Fruit fly (Drosophila melanogaster) whole organism, embryonic: Measurements from ENCODE around the gene CG13384.

Source experiments
- Bteb2 ChIP-seq: fragments of 200-800 bp; sonication (Bioruptor generic); optimal IDR thresholded peaks from 2 replicates; lab custom pipeline; 2016; ENCODE audit warnings: missing biosample characterization, missing genetic modification characterization
- CG10431 ChIP-seq: fragments of 200-800 bp; sonication (Bioruptor generic); optimal IDR thresholded peaks from 3 replicates; lab custom pipeline; 2018; ENCODE audit warnings: missing biosample characterization, mild to moderate bottlenecking, missing genetic modification characterization
- CG11247 ChIP-seq: fragments of 200-800 bp; sonication (Bioruptor generic); IDR thresholded peaks from 2 replicates; pipeline ENCODE4 v1.3.6; 2022; ENCODE audit warnings: missing biosample characterization, missing genetic modification characterization
- CG11723 ChIP-seq: fragments of 200-800 bp; sonication (Bioruptor generic); optimal IDR thresholded peaks from 2 replicates; lab custom pipeline; 2017; ENCODE audit warnings: missing biosample characterization, mild to moderate bottlenecking, missing genetic modification characterization
- CG12219 ChIP-seq: fragments of 200-800 bp; sonication (Bioruptor generic); optimal IDR thresholded peaks from 3 replicates; lab custom pipeline; 2018; ENCODE audit warnings: missing biosample characterization, mild to moderate bottlenecking, missing genetic modification characterization
- CG14710 ChIP-seq: fragments of 200-800 bp; sonication (Bioruptor generic); optimal IDR thresholded peaks from 3 replicates; lab custom pipeline; 2019; ENCODE audit warnings: missing biosample characterization, mild to moderate bottlenecking, missing genetic modification characterization, moderate library complexity
- CG16779 ChIP-seq: fragments of 200-800 bp; sonication (Bioruptor generic); IDR thresholded peaks from 2 replicates; pipeline ENCODE4 v1.3.6; 2022; ENCODE audit warnings: missing biosample characterization, missing genetic modification characterization
- CG17385 ChIP-seq: fragments of 200-800 bp; sonication (Bioruptor generic); optimal IDR thresholded peaks from 3 replicates; lab custom pipeline; 2018; ENCODE audit warnings: missing biosample characterization, mild to moderate bottlenecking, missing genetic modification characterization
- CG17912 ChIP-seq: fragments of 200-800 bp; sonication (Bioruptor generic); optimal IDR thresholded peaks from 2 replicates; lab custom pipeline; 2018; ENCODE audit warnings: missing biosample characterization, mild to moderate bottlenecking, missing genetic modification characterization
- CG2712 ChIP-seq: fragments of 200-800 bp; optimal IDR thresholded peaks from 3 replicates; lab custom pipeline; 2019; ENCODE audit warnings: missing biosample characterization, mild to moderate bottlenecking, missing genetic modification characterization, moderate library complexity
- CG30431 ChIP-seq: fragments of 200-800 bp; sonication (Bioruptor generic); optimal IDR thresholded peaks from 2 replicates; lab custom pipeline; 2017; ENCODE audit warnings: missing biosample characterization, missing genetic modification characterization
- CG32767 ChIP-seq: fragments of 200-800 bp; sonication (Bioruptor generic); IDR thresholded peaks from 2 replicates; pipeline ENCODE4 v1.3.6; 2022; ENCODE audit warnings: missing biosample characterization, missing genetic modification characterization
- CG32772 ChIP-seq: fragments of 200-800 bp; sonication (Bioruptor generic); IDR thresholded peaks from 2 replicates; pipeline ENCODE4 v1.3.6; 2022; ENCODE audit warnings: missing biosample characterization, missing genetic modification characterization
- CG6272 ChIP-seq: fragments of 200-800 bp; sonication (Bioruptor generic); IDR thresholded peaks from 2 replicates; pipeline ENCODE4 v1.3.6; 2022; ENCODE audit warnings: missing biosample characterization, missing genetic modification characterization
- CG6791 ChIP-seq: fragments of 200-800 bp; sonication (Bioruptor generic); IDR thresholded peaks from 3 replicates; pipeline ENCODE4 v1.3.6; 2022; ENCODE audit warnings: missing biosample characterization, missing genetic modification characterization; ENCODE audit not compliant: partially characterized antibody
- CG8089 ChIP-seq: fragments of 200-800 bp; sonication (Bioruptor generic); optimal IDR thresholded peaks from 3 replicates; lab custom pipeline; 2016; ENCODE audit warnings: missing biosample characterization, missing genetic modification characterization
- CG9609 ChIP-seq: fragments of 200-800 bp; sonication (Bioruptor generic); optimal IDR thresholded peaks from 3 replicates; lab custom pipeline; 2016; ENCODE audit warnings: missing biosample characterization, missing genetic modification characterization
- CoRest ChIP-seq: fragments of 200-800 bp; sonication (Bioruptor generic); optimal IDR thresholded peaks from 3 replicates; lab custom pipeline; 2018; ENCODE audit warnings: missing biosample characterization, mild to moderate bottlenecking, missing genetic modification characterization, moderate library complexity
- CrebB ChIP-seq: fragments of 200-800 bp; sonication (Bioruptor generic); optimal IDR thresholded peaks from 3 replicates; lab custom pipeline; 2018; ENCODE audit warnings: missing biosample characterization, mild to moderate bottlenecking, missing genetic modification characterization
- D19A ChIP-seq: fragments of 200-800 bp; optimal IDR thresholded peaks from 3 replicates; lab custom pipeline; 2019; ENCODE audit warnings: missing biosample characterization, mild to moderate bottlenecking, missing genetic modification characterization, moderate library complexity
- Deaf1 ChIP-seq: fragments of 200-800 bp; optimal IDR thresholded peaks from 3 replicates; lab custom pipeline; 2019; ENCODE audit warnings: missing biosample characterization, mild to moderate bottlenecking, missing genetic modification characterization, moderate library complexity
- Dip2 ChIP-seq: fragments of 200-800 bp; sonication (Bioruptor generic); IDR thresholded peaks from 2 replicates; pipeline ENCODE4 v1.3.6; 2022; ENCODE audit warnings: missing biosample characterization, missing genetic modification characterization
- Dip3 ChIP-seq: fragments of 200-800 bp; sonication (Bioruptor generic); optimal IDR thresholded peaks from 3 replicates; lab custom pipeline; 2016; ENCODE audit warnings: missing biosample characterization, missing genetic modification characterization
- Dp ChIP-seq: fragments of 200-800 bp; sonication (Bioruptor generic); optimal IDR thresholded peaks from 2 replicates; lab custom pipeline; 2018; ENCODE audit warnings: missing biosample characterization, mild to moderate bottlenecking, missing genetic modification characterization, moderate library complexity
- Elba2 ChIP-seq: fragments of 200-800 bp; sonication (Bioruptor generic); optimal IDR thresholded peaks from 3 replicates; lab custom pipeline; 2016; ENCODE audit warnings: missing biosample characterization, missing genetic modification characterization
- Ets65A ChIP-seq: fragments of 200-800 bp; sonication (Bioruptor generic); peaks from one replicate; lab custom pipeline; 2016; ENCODE audit warnings: missing biosample characterization, missing genetic modification characterization
- HHEX ChIP-seq: fragments of 200-800 bp; sonication (Bioruptor generic); optimal IDR thresholded peaks from 3 replicates; lab custom pipeline; 2017; ENCODE audit warnings: missing biosample characterization, mild to moderate bottlenecking, missing genetic modification characterization, missing genetic modification reagents
- Hey ChIP-seq: fragments of 200-800 bp; sonication (Bioruptor generic); optimal IDR thresholded peaks from 3 replicates; lab custom pipeline; 2018; ENCODE audit warnings: missing biosample characterization, mild to moderate bottlenecking, missing genetic modification characterization
- Hr3 ChIP-seq: fragments of 200-800 bp; sonication (Bioruptor generic); optimal IDR thresholded peaks from 3 replicates; lab custom pipeline; 2016; ENCODE audit warnings: missing biosample characterization, missing genetic modification characterization
- Hr51 ChIP-seq, 2 experiments: fragments of 200-800 bp; sonication (Bioruptor generic); optimal IDR thresholded peaks; 2 replicates in 1 of 2; 3 replicates in 1 of 2; lab custom pipeline; 2016 to 2018; ENCODE audit warnings: missing biosample characterization in 2 of 2, missing genetic modification characterization in 2 of 2, mild to moderate bottlenecking in 1 of 2, moderate library complexity in 1 of 2
- Hr78 ChIP-seq, 2 experiments: fragments of 200-800 bp in 1 of 2; fragments of >200 bp in 1 of 2; sonication (Bioruptor generic) in 1 of 2; optimal IDR thresholded peaks; 2 replicates each; lab custom pipeline; 2017 to 2019; ENCODE audit warnings: missing biosample characterization in 2 of 2, missing genetic modification characterization in 2 of 2, mild to moderate bottlenecking in 1 of 2, moderate library complexity in 1 of 2
- YL-1 ChIP-seq: fragments of 200-800 bp; sonication (Bioruptor generic); optimal IDR thresholded peaks from 3 replicates; lab custom pipeline; 2017; ENCODE audit warnings: missing biosample characterization, mild to moderate bottlenecking, missing genetic modification characterization
- abd-A ChIP-seq: fragments of 200-800 bp; sonication (Bioruptor generic); optimal IDR thresholded peaks from 3 replicates; lab custom pipeline; 2019; ENCODE audit warnings: missing biosample characterization, mild to moderate bottlenecking, missing genetic modification characterization, moderate library complexity
- ac ChIP-seq: fragments of 200-800 bp; sonication (Bioruptor generic); optimal IDR thresholded peaks from 3 replicates; lab custom pipeline; 2017; ENCODE audit warnings: missing biosample characterization, mild to moderate bottlenecking, missing genetic modification characterization
- ap ChIP-seq: fragments of 200-800 bp; sonication (Bioruptor generic); IDR thresholded peaks from 2 replicates; pipeline ENCODE4 v1.3.6; 2022; ENCODE audit warnings: missing biosample characterization, missing genetic modification characterization
- bcd ChIP-seq: fragments of 200-800 bp; sonication (Bioruptor generic); optimal IDR thresholded peaks from 2 replicates; lab custom pipeline; 2017; ENCODE audit warnings: missing biosample characterization, mild to moderate bottlenecking, missing genetic modification characterization
- disco-r ChIP-seq: fragments of 200-800 bp; sonication (Bioruptor generic); optimal IDR thresholded peaks from 2 replicates; lab custom pipeline; 2016; ENCODE audit warnings: missing biosample characterization, missing genetic modification characterization
- dysf ChIP-seq: fragments of 200-800 bp; sonication (Bioruptor generic); IDR thresholded peaks from 3 replicates; pipeline ENCODE4 v1.3.6; 2022; ENCODE audit warnings: missing biosample characterization, missing genetic modification characterization
- ind ChIP-seq: fragments of 200-800 bp; sonication (Bioruptor generic); optimal IDR thresholded peaks from 3 replicates; lab custom pipeline; 2016; ENCODE audit warnings: missing biosample characterization, missing genetic modification characterization
- jumu ChIP-seq: fragments of 200-800 bp; sonication (Bioruptor generic); optimal IDR thresholded peaks from 3 replicates; lab custom pipeline; 2016; ENCODE audit warnings: missing biosample characterization, missing genetic modification characterization
- kah ChIP-seq: fragments of 200-800 bp; sonication (Bioruptor generic); optimal IDR thresholded peaks from 2 replicates; lab custom pipeline; 2018; ENCODE audit warnings: missing biosample characterization, mild to moderate bottlenecking, missing genetic modification characterization
- lab ChIP-seq: fragments of 200-800 bp; sonication (Bioruptor generic); optimal IDR thresholded peaks from 3 replicates; lab custom pipeline; 2017; ENCODE audit warnings: missing biosample characterization, missing genetic modification characterization, mild to moderate bottlenecking, moderate library complexity, missing genetic modification reagents
- nom ChIP-seq: fragments of 200-800 bp; sonication (Bioruptor generic); optimal IDR thresholded peaks from 2 replicates; lab custom pipeline; 2017; ENCODE audit warnings: missing biosample characterization, missing genetic modification characterization, mild to moderate bottlenecking, moderate library complexity, missing genetic modification reagents
- otp ChIP-seq: fragments of 200-800 bp; sonication (Bioruptor generic); IDR thresholded peaks from 3 replicates; pipeline ENCODE4, ENCODE4 v1.3.6; 2022; ENCODE audit warnings: missing biosample characterization, missing genetic modification characterization
- pb ChIP-seq: fragments of 200-800 bp; sonication (Bioruptor generic); optimal IDR thresholded peaks from 3 replicates; lab custom pipeline; 2016; ENCODE audit warnings: missing biosample characterization, missing genetic modification characterization
- pfk ChIP-seq: fragments of 200-800 bp; sonication (Bioruptor generic); optimal IDR thresholded peaks from 2 replicates; lab custom pipeline; 2018; ENCODE audit warnings: missing biosample characterization, mild to moderate bottlenecking, missing genetic modification characterization, moderate library complexity
- schlank ChIP-seq: fragments of 200-800 bp; sonication (Bioruptor generic); optimal IDR thresholded peaks from 2 replicates; lab custom pipeline; 2018; ENCODE audit warnings: missing biosample characterization, mild to moderate bottlenecking, missing genetic modification characterization
- shn ChIP-seq: fragments of 200-800 bp; sonication (Bioruptor generic); optimal IDR thresholded peaks from 3 replicates; lab custom pipeline; 2016; ENCODE audit warnings: missing biosample characterization, missing genetic modification characterization
- sob ChIP-seq: fragments of 200-800 bp; sonication (Bioruptor generic); IDR thresholded peaks from 2 replicates; pipeline ENCODE4 v1.3.6; 2022; ENCODE audit warnings: missing biosample characterization, missing genetic modification characterization
- stc ChIP-seq: fragments of 200-800 bp; sonication (Bioruptor generic); IDR thresholded peaks from 2 replicates; pipeline ENCODE4 v1.3.6; 2022; ENCODE audit warnings: missing biosample characterization, missing genetic modification characterization
- tna ChIP-seq: fragments of 200-800 bp; sonication (Bioruptor generic); IDR thresholded peaks from 2 replicates; pipeline ENCODE4 v1.3.6; 2022; ENCODE audit warnings: missing biosample characterization, missing genetic modification characterization; ENCODE audit not compliant: partially characterized antibody

The CG13384 gene

DNA sequence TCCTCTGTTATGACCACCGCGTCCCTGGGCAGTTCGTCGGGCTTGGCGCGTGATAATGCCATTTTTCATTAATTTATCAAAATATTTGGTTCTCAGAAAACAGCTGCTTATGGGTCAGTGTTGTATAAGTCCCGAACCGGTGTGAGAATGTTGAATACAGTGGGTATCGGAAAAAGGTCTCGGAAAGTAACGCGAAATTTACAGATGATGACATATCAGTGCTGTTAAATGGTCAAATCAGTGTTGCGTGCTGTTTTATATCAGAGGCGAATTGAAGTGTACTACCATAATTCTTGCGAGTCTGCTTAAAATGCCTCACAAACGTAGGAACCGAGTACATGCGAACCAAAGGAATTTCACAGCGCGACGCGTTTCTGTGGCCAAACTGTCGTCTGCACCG is 1.6 kb upstream of the CG13384 start, which contains the start of the genes CG13392 and Rcd4 (continued):
- TF ChIP-seq HHEX (GFP tag; lab: Kevin White, UChicago) (peak; percentile 56), D19A (tag; lab: Kevin White, UChicago) (no peak), schlank (tag; lab: Kevin White, UChicago) (peak; percentile 62), CG12219 (GFP tag; lab: Kevin White, UChicago) (peak; percentile 42), ind (GFP tag; lab: Kevin White, UChicago) (peak; percentile 68), shn (GFP tag; lab: Kevin White, UChicago) (peak; percentile 71), Ets65A (GFP tag; lab: Kevin White, UChicago) (peak; percentile 97), stc (GFP tag; lab: Robert Waterston, UW) (no peak), Dp (GFP tag; lab: Kevin White, UChicago) (peak; percentile 33), otp (GFP tag; lab: Robert Waterston, UW) (peak; percentile 50; the same call in 2 of the 3 replicates), CrebB (tag; lab: Kevin White, UChicago) (peak; percentile 50), CG11247 (GFP tag; lab: Robert Waterston, UW) (peak; percentile 69), CG9609 (peak; percentile 74), Hr3 (peak; percentile 25), pb (GFP tag; lab: Kevin White, UChicago) (peak; percentile 63), Dip3 (GFP tag; lab: Kevin White, UChicago) (peak; percentile 79), CG8089 (GFP tag; lab: Kevin White, UChicago) (peak; percentile 11), tna (GFP tag; lab: Robert Waterston, UW) (no peak), kah (GFP tag; lab: Kevin White, UChicago) (peak; percentile 33), Dip2 (GFP tag; lab: Robert Waterston, UW) (no peak), jumu (GFP tag; lab: Kevin White, UChicago) (peak; percentile 73), CG32767 (GFP tag; lab: Robert Waterston, UW) (no peak), CG30431 (GFP tag; lab: Kevin White, UChicago) (no peak), CG10431 (GFP tag; lab: Kevin White, UChicago) (peak; percentile 40), Elba2 (no peak), disco-r (GFP tag; lab: Kevin White, UChicago) (peak; percentile 12), CG11723 (GFP tag; lab: Kevin White, UChicago) (peak; percentile 3), CG2712 (peak; percentile 46), Hey (no peak), YL-1 (GFP tag; lab: Kevin White, UChicago) (peak; percentile 71), CG17385 (GFP tag; lab: Kevin White, UChicago) (peak; percentile 65), Hr51 (GFP tag; optimal IDR thresholded peaks at IDR 0.05; lab: Kevin White, UChicago) (peak; percentile 20 to 76), Deaf1 (peak; percentile 26), nom (peak; percentile 52), CG16779 (GFP tag; lab: Robert Waterston, UW) (peak; percentile 84), ac (GFP tag; lab: Kevin White, UChicago) (no peak), CG32772 (GFP tag; lab: Robert Waterston, UW) (peak; percentile 15; the same call in 1 of the 2 replicates), dysf (GFP tag; lab: Robert Waterston, UW) (peak; percentile 72), CG17912 (GFP tag; lab: Kevin White, UChicago) (no peak), ap (GFP tag; lab: Robert Waterston, UW) (no peak), lab (peak; percentile 87), CG14710 (peak; percentile 66), Bteb2 (GFP tag; lab: Kevin White, UChicago) (peak; percentile 57), CG6791 (GFP tag; lab: Robert Waterston, UW) (peak; percentile 73), Hr78 (GFP tag; optimal IDR thresholded peaks at IDR 0.05; lab: Kevin White, UChicago) (no peak), abd-A (tag; lab: Kevin White, UChicago) (peak; percentile 31), CoRest (tag; lab: Kevin White, UChicago) (peak; percentile 55), CG6272 (GFP tag; lab: Robert Waterston, UW) (no peak), pfk (GFP tag; lab: Kevin White, UChicago) (no peak), bcd (GFP tag; lab: Kevin White, UChicago) (peak; percentile 46), sob (peak; percentile 91)
